Fruit fly (Drosophila melanogaster) whole organism, pupa: ENCODE results near the gene CG34011.

Source experiments
- CG10348 ChIP-seq: fragments of 200-800 bp; sonication (Bioruptor generic); IDR thresholded peaks from 2 replicates; pipeline ENCODE4 v1.3.6; 2022; ENCODE audit warnings: missing biosample characterization, missing genetic modification characterization
- CG13204 ChIP-seq: fragments of 200-800 bp; sonication (Bioruptor generic); optimal IDR thresholded peaks from 2 replicates; lab custom pipeline; 2018; ENCODE audit warnings: missing biosample characterization, mild to moderate bottlenecking, missing genetic modification characterization, moderate library complexity
- CG14655 ChIP-seq: fragments of 200-800 bp; sonication (Bioruptor generic); optimal IDR thresholded peaks from 3 replicates; lab custom pipeline; 2017; ENCODE audit warnings: mild to moderate bottlenecking, missing biosample characterization, missing genetic modification reagents, missing genetic modification characterization
- CG15710 ChIP-seq: fragments of 200-800 bp; sonication (Bioruptor generic); optimal IDR thresholded peaks from 2 replicates; lab custom pipeline; 2018; ENCODE audit warnings: missing biosample characterization, mild to moderate bottlenecking, missing genetic modification characterization, moderate library complexity
- CG17806 ChIP-seq: fragments of 200-800 bp; sonication (Bioruptor generic); optimal IDR thresholded peaks from 2 replicates; lab custom pipeline; 2018; ENCODE audit warnings: missing biosample characterization, mild to moderate bottlenecking, missing genetic modification characterization, moderate library complexity
- CG32121 ChIP-seq: fragments of 200-800 bp; sonication (Bioruptor generic); IDR thresholded peaks from 2 replicates; pipeline ENCODE4 v1.3.6; 2022; ENCODE audit warnings: missing biosample characterization, missing genetic modification characterization
- CG34367 ChIP-seq: fragments of 200-800 bp; sonication (Bioruptor generic); optimal IDR thresholded peaks from 2 replicates; lab custom pipeline; 2018; ENCODE audit warnings: missing biosample characterization, mild to moderate bottlenecking, missing genetic modification characterization
- CG4496 ChIP-seq: fragments of 200-800 bp; sonication (Bioruptor generic); IDR thresholded peaks from 3 replicates; pipeline ENCODE4 v1.3.6; 2022; ENCODE audit warnings: missing biosample characterization, missing genetic modification characterization
- CG8159 ChIP-seq: fragments of 200-800 bp; sonication (Bioruptor generic); optimal IDR thresholded peaks from 3 replicates; lab custom pipeline; 2018; ENCODE audit warnings: missing biosample characterization, mild to moderate bottlenecking, missing genetic modification characterization, moderate library complexity
- CG8301 ChIP-seq: fragments of 200-800 bp; sonication (Bioruptor generic); optimal IDR thresholded peaks from 2 replicates; lab custom pipeline; 2018; ENCODE audit warnings: missing biosample characterization, mild to moderate bottlenecking, missing genetic modification characterization
- CG9948 ChIP-seq: fragments of 200-800 bp; sonication (Bioruptor generic); optimal IDR thresholded peaks from 2 replicates; lab custom pipeline; 2018; ENCODE audit warnings: missing biosample characterization, mild to moderate bottlenecking, missing genetic modification characterization, moderate library complexity
- D1 ChIP-seq: fragments of 200-800 bp; sonication (Bioruptor generic); optimal IDR thresholded peaks from 2 replicates; lab custom pipeline; 2018; ENCODE audit warnings: missing biosample characterization, mild to moderate bottlenecking, missing genetic modification characterization, moderate library complexity
- EcR ChIP-seq: fragments of 200-800 bp; sonication (Bioruptor generic); optimal IDR thresholded peaks from 3 replicates; lab custom pipeline; 2019; ENCODE audit warnings: missing biosample characterization, missing genetic modification characterization, mild to moderate bottlenecking, moderate library complexity, missing genetic modification reagents
- Ets98B ChIP-seq: fragments of 200-800 bp; sonication (Bioruptor generic); IDR thresholded peaks from 2 replicates; pipeline ENCODE4 v1.3.6; 2022; ENCODE audit warnings: missing biosample characterization, missing genetic modification characterization
- Pif1A ChIP-seq: fragments of 200-800 bp; sonication (Bioruptor generic); optimal IDR thresholded peaks from 3 replicates; lab custom pipeline; 2016; ENCODE audit warnings: missing biosample characterization, missing genetic modification characterization
- Pif1B ChIP-seq: fragments of 200-800 bp; sonication (Bioruptor generic); optimal IDR thresholded peaks from 3 replicates; lab custom pipeline; 2016; ENCODE audit warnings: missing biosample characterization, missing genetic modification characterization
- Snoo ChIP-seq: fragments of 200-800 bp; sonication (Bioruptor generic); optimal IDR thresholded peaks from 3 replicates; lab custom pipeline; 2017; ENCODE audit warnings: missing biosample characterization, mild to moderate bottlenecking, missing genetic modification characterization, inconsistent platforms
- fd96Ca ChIP-seq: fragments of 200-800 bp; sonication (Bioruptor generic); IDR thresholded peaks from 3 replicates; pipeline ENCODE4 v1.3.6; 2022; ENCODE audit warnings: missing biosample characterization, missing genetic modification characterization
- gl ChIP-seq: fragments of 200-800 bp; sonication (Bioruptor generic); optimal IDR thresholded peaks from 2 replicates; lab custom pipeline; 2018; ENCODE audit warnings: missing biosample characterization, mild to moderate bottlenecking, missing genetic modification characterization
- rn ChIP-seq: fragments of 200-800 bp; sonication (Bioruptor generic); IDR thresholded peaks from 2 replicates; pipeline ENCODE4 v1.3.6; 2022; ENCODE audit warnings: missing biosample characterization, missing genetic modification characterization

Gene CG34011

dm6 chr2L:5766042-5766441 is 49.5 kb downstream of the CG34011 start, which contains the start of gene obst-E:
TSS of gene obst-E (minus strand) at chr2L:5766142.
- TF ChIP-seq CG8301 (tag; lab: Kevin White, UChicago) = no peak
- no peak for TF ChIP-seq fd96Ca (GFP tag; lab: Robert Waterston, UW)
- TF ChIP-seq CG14655 (GFP tag; lab: Kevin White, UChicago) = no peak
- TF ChIP-seq CG13204 = no peak
- no peak for TF ChIP-seq CG4496 (GFP tag; lab: Robert Waterston, UW)
- no peak for TF ChIP-seq D1 (tag; lab: Kevin White, UChicago)
- TF ChIP-seq CG9948 (tag; lab: Kevin White, UChicago) = no peak
- no peak for TF ChIP-seq CG15710 (tag; lab: Kevin White, UChicago)
- no peak for TF ChIP-seq CG32121
- TF ChIP-seq gl (tag; lab: Kevin White, UChicago) = no peak
- no peak for TF ChIP-seq CG17806
- TF ChIP-seq EcR = no peak

DNA sequence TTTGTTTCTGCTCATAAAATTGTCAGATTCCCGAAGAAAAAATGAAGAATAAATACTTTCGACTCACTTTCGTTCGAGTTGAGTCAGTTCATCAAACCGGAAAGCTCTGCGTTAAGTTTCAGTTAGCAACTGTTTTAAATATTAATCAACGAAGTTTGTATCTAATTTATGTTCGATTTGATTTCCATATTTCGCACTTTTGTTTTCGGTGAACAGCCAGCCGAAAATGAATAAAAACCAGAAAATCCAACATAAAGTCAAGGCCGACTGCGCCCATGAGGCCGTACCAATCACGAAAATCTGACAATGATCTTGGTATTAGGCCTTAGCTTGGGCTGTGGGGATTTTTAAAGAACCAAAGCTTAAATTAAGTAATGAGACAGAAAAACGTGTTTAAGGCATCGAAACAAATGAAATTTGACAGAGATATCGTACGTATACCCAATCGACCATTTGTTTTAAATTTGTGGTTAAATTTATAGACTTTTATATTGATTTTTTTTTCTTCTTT is 50.1 kb downstream of the CG34011 start:
- no peak for TF ChIP-seq Snoo (tag; lab: Kevin White, UChicago)
- TF ChIP-seq rn (GFP tag; lab: Robert Waterston, UW) = no peak
- no peak for TF ChIP-seq CG9948 (tag; lab: Kevin White, UChicago)
- TF ChIP-seq CG4496 (GFP tag; lab: Robert Waterston, UW) = no peak
- TF ChIP-seq CG8301 (tag; lab: Kevin White, UChicago) = no peak
- no peak for TF ChIP-seq Pif1B (GFP tag; lab: Kevin White, UChicago)
- no peak for TF ChIP-seq Pif1A (GFP tag; lab: Kevin White, UChicago)
- no peak for TF ChIP-seq fd96Ca (GFP tag; lab: Robert Waterston, UW)
- no peak for TF ChIP-seq CG8159 (tag; lab: Kevin White, UChicago)
- no peak for TF ChIP-seq Ets98B (GFP tag; lab: Robert Waterston, UW)
- no peak for TF ChIP-seq CG34367 (tag; lab: Kevin White, UChicago)
- no peak for TF ChIP-seq CG10348 (GFP tag; lab: Robert Waterston, UW)
- TF ChIP-seq CG14655 (GFP tag; lab: Kevin White, UChicago) = no peak
- no peak for TF ChIP-seq gl (tag; lab: Kevin White, UChicago)
- TF ChIP-seq D1 (tag; lab: Kevin White, UChicago) = no peak
- TF ChIP-seq CG32121 = no peak
- TF ChIP-seq, all 21 proteins: peak for 0
